Fruit fly (Drosophila melanogaster): ENCODE measurements around the gene wrm1.

DNA sequence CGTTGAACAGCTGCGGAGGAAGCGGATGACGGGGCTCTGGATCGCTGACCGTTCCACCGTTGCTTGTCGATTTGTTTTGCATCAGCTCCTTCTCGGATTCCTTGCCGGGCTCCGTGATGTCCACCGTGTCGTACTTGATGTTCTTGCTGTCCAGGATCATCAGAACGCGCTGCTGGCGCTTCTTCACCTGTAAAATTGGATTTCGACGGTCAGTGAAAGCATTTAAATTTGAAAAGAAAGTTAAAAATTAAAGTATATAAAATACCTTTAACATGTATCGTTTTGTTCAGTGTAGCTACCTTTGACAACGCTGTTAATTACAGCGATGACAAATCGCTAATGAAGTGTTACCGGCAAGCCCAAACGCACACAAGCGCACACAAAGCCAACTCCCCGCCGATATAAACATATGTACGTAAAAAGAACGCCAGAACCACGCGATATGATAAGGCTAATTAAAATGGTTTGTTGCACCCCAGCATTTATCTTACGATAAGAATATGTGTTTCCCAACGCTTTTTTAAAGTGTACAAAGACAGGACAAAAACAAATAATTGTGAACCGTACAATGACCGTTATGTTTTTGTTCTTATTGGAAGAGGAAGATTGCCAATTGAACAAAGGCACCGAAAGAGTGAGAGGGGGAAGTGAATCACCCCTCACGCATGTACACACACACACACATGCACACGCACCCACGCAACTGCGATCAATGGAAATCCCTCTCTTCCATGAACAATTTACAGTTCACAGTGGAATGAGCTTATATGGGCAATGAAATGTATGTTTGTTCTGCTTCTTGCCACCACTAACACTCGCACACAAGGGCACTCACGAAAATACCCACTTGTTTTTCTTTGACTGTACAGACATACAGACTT lies 33.0 kb upstream of the wrm1 start:
- peak; percentile 43; the same call in 1 of the 2 replicates for TF ChIP-seq CG32121 (GFP tag; IDR thresholded peaks at IDR 0.05)
- peak; percentile 18 for TF ChIP-seq Pif1A (GFP tag; optimal IDR thresholded peaks at IDR 0.05)
- peak; percentile 18 for TF ChIP-seq Pif1B (GFP tag; optimal IDR thresholded peaks at IDR 0.05)
- TF ChIP-seq rn (GFP tag; IDR thresholded peaks at IDR 0.05), result no peak
- no peak for TF ChIP-seq fd96Ca (GFP tag; IDR thresholded peaks at IDR 0.05)
- TF ChIP-seq EcR (GFP tag; optimal IDR thresholded peaks at IDR 0.05), result peak; percentile 93
- no peak for TF ChIP-seq CG10348 (GFP tag; IDR thresholded peaks at IDR 0.05)
